Fruit fly (Drosophila melanogaster): ENCODE data around the gene CG12637.
"Not testable (repeated sequence)": the region's sequence is repeated elsewhere in the genome, so short reads cannot be mapped to it uniquely, and the experiment has no call there.

The CG12637 gene

DNA sequence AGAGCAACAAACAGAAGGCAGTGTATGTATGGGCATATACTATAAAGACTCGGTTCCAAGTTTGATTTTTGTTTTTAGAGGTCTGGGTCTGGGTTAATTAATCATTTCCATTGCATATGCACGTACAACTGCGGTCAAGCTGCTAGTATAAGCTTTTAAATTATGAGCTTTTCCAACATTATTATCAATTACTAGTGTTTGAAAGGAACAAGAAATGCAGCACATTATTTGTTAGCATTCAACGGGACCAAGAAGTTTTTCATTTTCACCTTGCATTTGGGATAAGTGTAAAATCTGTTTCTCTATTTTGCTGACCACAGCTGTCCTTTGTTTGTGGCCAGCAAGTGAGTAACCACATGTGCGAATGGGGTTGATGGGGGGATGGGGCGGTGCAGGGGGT lies 44.6 kb upstream of the CG12637 start (continued):
- peak; percentile 55 for TF ChIP-seq CG31627 (GFP tag; optimal IDR thresholded peaks at IDR 0.05)
- TF ChIP-seq salr (GFP tag; optimal IDR thresholded peaks at IDR 0.05), result peak; percentile 13 to 24
- peak; percentile 57 for TF ChIP-seq CG34406 (GFP tag; optimal IDR thresholded peaks at IDR 0.05)
- TF ChIP-seq CG10669 (GFP tag; optimal IDR thresholded peaks at IDR 0.05), result peak; percentile 35
- peak; percentile 55 for TF ChIP-seq pdm3 (GFP tag; optimal IDR thresholded peaks at IDR 0.05)
- TF ChIP-seq vri (GFP tag; optimal IDR thresholded peaks at IDR 0.05), result peak; percentile 20
- peak; percentile 35 for TF ChIP-seq CG10631 (GFP tag; optimal IDR thresholded peaks at IDR 0.05)
- peak; percentile 36 for TF ChIP-seq Hr4 (GFP tag; optimal IDR thresholded peaks at IDR 0.05)
- TF ChIP-seq CG6792 (GFP tag; optimal IDR thresholded peaks at IDR 0.05), result peak; percentile 60
- TF ChIP-seq CG6276 (GFP tag; optimal IDR thresholded peaks at IDR 0.05), result no peak
- TF ChIP-seq CG11762 (GFP tag; optimal IDR thresholded peaks at IDR 0.05; ENCODE audit: insufficient read depth), result peak; percentile 39

DNA sequence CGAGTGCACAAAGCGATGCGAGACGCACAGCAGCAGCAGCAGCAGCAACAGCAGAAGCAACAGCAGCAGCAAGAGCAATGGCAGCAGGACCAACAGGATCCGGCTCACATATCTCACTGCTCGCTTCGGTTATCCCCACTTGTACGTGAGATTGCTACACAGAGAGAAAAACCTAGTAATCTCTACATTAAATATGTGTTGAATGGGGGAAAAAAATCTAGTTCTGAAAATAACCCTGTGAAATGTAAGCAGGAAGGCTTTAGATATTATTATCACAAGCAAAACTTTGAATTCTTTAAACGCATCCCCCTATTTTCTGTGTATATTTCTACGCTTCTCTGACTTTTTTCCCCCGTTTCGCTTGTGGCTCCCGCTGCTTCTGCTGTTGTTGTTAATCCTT lies 24.5 kb upstream of the CG12637 start:
- TF ChIP-seq net (GFP tag; optimal IDR thresholded peaks at IDR 0.05), result no peak
- peak; percentile 29; the same call in 1 of the 3 replicates for TF ChIP-seq CG6163 (GFP tag; IDR thresholded peaks at IDR 0.05)
- TF ChIP-seq dsx (GFP tag; optimal IDR thresholded peaks at IDR 0.05; ENCODE audit: poor library complexity, severe bottlenecking), result no peak
- peak; percentile 9 for TF ChIP-seq CG10631 (GFP tag; optimal IDR thresholded peaks at IDR 0.05)
- no peak for TF ChIP-seq spab (GFP tag; optimal IDR thresholded peaks at IDR 0.05)
- TF ChIP-seq CG11294 (GFP tag; IDR thresholded peaks at IDR 0.05), result no peak
- peak; percentile 34 for TF ChIP-seq svp (GFP tag)
- TF ChIP-seq fd85E (GFP tag; optimal IDR thresholded peaks at IDR 0.05), result no peak
- TF ChIP-seq salr (GFP tag; optimal IDR thresholded peaks at IDR 0.05), result no peak
- TF ChIP-seq CG3919 (GFP tag; optimal IDR thresholded peaks at IDR 0.05), result peak; percentile 13
- TF ChIP-seq CG4318 (GFP tag; optimal IDR thresholded peaks at IDR 0.05), result no peak
- no peak for TF ChIP-seq Hr39 (GFP tag; optimal IDR thresholded peaks at IDR 0.05)
- no peak for TF ChIP-seq eg (GFP tag; IDR thresholded peaks at IDR 0.05)
- no peak for TF ChIP-seq cyc (GFP tag; optimal IDR thresholded peaks at IDR 0.05)
- TF ChIP-seq CG8119 (GFP tag; IDR thresholded peaks at IDR 0.05), result no peak
- no peak for TF ChIP-seq CG11762 (GFP tag; optimal IDR thresholded peaks at IDR 0.05; ENCODE audit: insufficient read depth)
- no peak for TF ChIP-seq achi (GFP tag; optimal IDR thresholded peaks at IDR 0.05)
- TF ChIP-seq CG1621 (tag; optimal IDR thresholded peaks at IDR 0.05), result no peak
- no peak for TF ChIP-seq esn (GFP tag; optimal IDR thresholded peaks at IDR 0.05)
- TF ChIP-seq vri (GFP tag; optimal IDR thresholded peaks at IDR 0.05), result no peak
- no peak for TF ChIP-seq CG7368 (GFP tag; optimal IDR thresholded peaks at IDR 0.05)
- TF ChIP-seq CG32006 (GFP tag; optimal IDR thresholded peaks at IDR 0.05), result peak; percentile 8
- peak; percentile 34 for TF ChIP-seq Eip78C (GFP tag)
- no peak for TF ChIP-seq Sox102F (GFP tag; optimal IDR thresholded peaks at IDR 0.05)
- TF ChIP-seq CG11902 (GFP tag; optimal IDR thresholded peaks at IDR 0.05), result no peak
- no peak for TF ChIP-seq topi (GFP tag; optimal IDR thresholded peaks at IDR 0.05)

DNA sequence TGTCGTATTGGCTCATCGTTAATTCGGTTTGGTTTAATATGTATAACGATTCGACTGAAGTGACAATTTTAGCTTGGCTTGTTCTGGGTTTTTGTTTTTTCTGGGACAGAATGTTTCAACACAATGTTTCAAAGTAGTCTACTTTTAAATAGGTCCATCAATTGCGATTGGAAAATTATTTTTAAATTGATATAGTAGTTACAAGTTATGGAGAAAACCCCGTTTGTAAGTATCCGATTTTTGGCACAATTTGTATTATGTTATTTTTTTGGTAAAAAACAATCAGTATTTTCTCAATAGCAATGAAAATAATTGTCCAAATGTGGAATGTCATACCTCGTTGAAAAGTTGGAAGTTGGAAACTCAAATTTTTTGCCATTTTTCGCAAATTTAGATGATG lies 11.5 kb downstream of the CG12637 start, which contains the start of gene Rab9E:
TSS of gene Rab9E (minus strand) at position 101 of the 400 bp plus-strand sequence.
- not testable (repeated sequence) for TF ChIP-seq OdsH, CG6854, CG10669 (GFP tag; optimal IDR thresholded peaks at IDR 0.05)

DNA sequence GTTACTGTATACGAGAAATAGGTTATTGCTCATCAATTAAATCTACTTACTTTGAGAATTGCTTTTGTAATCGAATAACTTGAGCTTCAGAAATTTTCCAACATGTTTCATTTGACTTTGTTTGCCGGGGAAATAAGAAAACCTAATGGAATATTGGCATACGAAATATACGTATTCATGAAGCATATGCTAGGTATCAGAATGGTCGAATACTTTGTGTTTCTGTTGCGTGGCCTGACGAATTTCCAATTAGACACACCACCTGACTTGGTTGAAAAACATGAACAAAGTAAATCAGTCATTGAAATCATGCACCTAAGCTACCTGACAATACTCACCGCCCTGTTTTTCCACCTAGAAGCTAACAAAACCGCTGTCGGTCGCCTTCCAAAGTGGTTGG lies 15.9 kb downstream of the CG12637 start, which contains the start of gene CG2111:
TSS of gene CG2111 (plus strand) at position 301 of the 400 bp plus-strand sequence.
- no peak for TF ChIP-seq CG6808 (GFP tag; optimal IDR thresholded peaks at IDR 0.05)
- TF ChIP-seq CG10669 (GFP tag; optimal IDR thresholded peaks at IDR 0.05), result no peak
- TF ChIP-seq Blimp-1 (GFP tag; optimal IDR thresholded peaks at IDR 0.05), result no peak
- TF ChIP-seq fd59A (GFP tag; optimal IDR thresholded peaks at IDR 0.05), result no peak
- TF ChIP-seq cyc (GFP tag; optimal IDR thresholded peaks at IDR 0.05), result no peak
- no peak for TF ChIP-seq dac (GFP tag; optimal IDR thresholded peaks at IDR 0.05)
- no peak for TF ChIP-seq Eip78C (GFP tag)
- TF ChIP-seq Hr39 (GFP tag; optimal IDR thresholded peaks at IDR 0.05), result no peak
- no peak for TF ChIP-seq Hr38 (GFP tag; optimal IDR thresholded peaks at IDR 0.05)
- TF ChIP-seq CG6854 (GFP tag; optimal IDR thresholded peaks at IDR 0.05), result no peak
- no peak for TF ChIP-seq CG11762 (GFP tag; optimal IDR thresholded peaks at IDR 0.05; ENCODE audit: insufficient read depth)
- TF ChIP-seq CG6276 (GFP tag; optimal IDR thresholded peaks at IDR 0.05), result no peak
- TF ChIP-seq Smox (GFP tag; optimal IDR thresholded peaks at IDR 0.05), result no peak
- no peak for TF ChIP-seq pdm3 (GFP tag; optimal IDR thresholded peaks at IDR 0.05)
- no peak for TF ChIP-seq ss (GFP tag; optimal IDR thresholded peaks at IDR 0.05)
- no peak for TF ChIP-seq CG34406 (GFP tag; optimal IDR thresholded peaks at IDR 0.05)
